Worm (Caenorhabditis elegans) whole organism, L3 larva: ENCODE data around the gene F55C12.4.
A peak's percentile ranks its signal among the peaks of the same experiment; 100 is the strongest.

Experiments
- R02D3.7 ChIP-seq: fragments of 150-350 bp; optimal IDR thresholded peaks from 2 replicates; lab custom pipeline; 2014; ENCODE audit warnings: missing biosample characterization, missing genetic modification characterization
- aly-2 ChIP-seq: fragments of 150-350 bp; optimal IDR thresholded peaks from 2 replicates; lab custom pipeline; 2014; ENCODE audit warnings: missing biosample characterization, missing genetic modification characterization
- ama-1 ChIP-seq: fragments of 150-350 bp; optimal IDR thresholded peaks from 2 replicates; lab custom pipeline; 2018
- ceh-28 ChIP-seq: fragments of 150-350 bp; optimal IDR thresholded peaks from 2 replicates; lab custom pipeline; 2014; ENCODE audit warnings: missing biosample characterization, missing genetic modification reagents, missing genetic modification characterization
- ceh-82 ChIP-seq: fragments of 150-350 bp; optimal IDR thresholded peaks from 2 replicates; lab custom pipeline; 2014; ENCODE audit warnings: missing biosample characterization, missing genetic modification characterization
- ceh-9 ChIP-seq: sonication (generic microtip); optimal IDR thresholded peaks from 2 replicates; lab custom pipeline; 2018; ENCODE audit warnings: missing biosample characterization, missing genetic modification characterization
- daf-12 ChIP-seq: fragments of 150-350 bp; optimal IDR thresholded peaks from 2 replicates; lab custom pipeline; 2014; ENCODE audit warnings: missing biosample characterization, missing genetic modification reagents, missing genetic modification characterization
- egl-27 ChIP-seq: sonication (generic microtip); optimal IDR thresholded peaks from 4 replicates; lab custom pipeline; 2017; ENCODE audit warnings: missing biosample characterization, missing genetic modification reagents, missing genetic modification characterization
- egl-5 ChIP-seq: fragments of 150-350 bp; optimal IDR thresholded peaks from 2 replicates; lab custom pipeline; 2017; ENCODE audit warnings: missing biosample characterization, missing genetic modification reagents, missing genetic modification characterization, inconsistent platforms
- elt-1 ChIP-seq: fragments of 150-350 bp; optimal IDR thresholded peaks from 2 replicates; lab custom pipeline; 2014; ENCODE audit warnings: missing biosample characterization, missing genetic modification characterization
- elt-2 ChIP-seq: sonication (generic microtip); optimal IDR thresholded peaks from 2 replicates; lab custom pipeline; 2016; ENCODE audit warnings: missing genetic modification reagents, mild to moderate bottlenecking, missing genetic modification characterization, missing compliant biosample characterization
- elt-3 ChIP-seq, 3 experiments: fragments of 150-350 bp in 1 of 3; sonication (generic microtip) in 2 of 3; optimal IDR thresholded peaks; 2 replicates in 2 of 3; 4 replicates in 1 of 3; lab custom pipeline; 2014 to 2017; ENCODE audit warnings: missing biosample characterization in 3 of 3, missing genetic modification characterization in 3 of 3
- eor-1 ChIP-seq, 2 experiments: fragments of 150-350 bp; optimal IDR thresholded peaks; 2 replicates each; lab custom pipeline; 2014 to 2018; ENCODE audit warnings: missing biosample characterization in 2 of 2, missing genetic modification characterization in 2 of 2
- fkh-10 ChIP-seq: sonication (generic microtip); optimal IDR thresholded peaks from 2 replicates; lab custom pipeline; 2017; ENCODE audit warnings: missing biosample characterization, missing genetic modification reagents, missing genetic modification characterization
- fkh-2 ChIP-seq: fragments of 150-350 bp; optimal IDR thresholded peaks from 2 replicates; lab custom pipeline; 2014; ENCODE audit warnings: missing biosample characterization, missing genetic modification reagents, missing genetic modification characterization
- fos-1 ChIP-seq: fragments of 150-350 bp; optimal IDR thresholded peaks from 2 replicates; lab custom pipeline; 2014; ENCODE audit warnings: missing biosample characterization, missing genetic modification characterization
- hmg-11 ChIP-seq: sonication (generic microtip); optimal IDR thresholded peaks from 2 replicates; lab custom pipeline; 2016; ENCODE audit warnings: missing genetic modification characterization, missing compliant biosample characterization
- jun-1 ChIP-seq: fragments of 150-350 bp; optimal IDR thresholded peaks from 2 replicates; lab custom pipeline; 2014; ENCODE audit warnings: missing biosample characterization, missing genetic modification reagents, missing genetic modification characterization
- lin-39 ChIP-seq: fragments of 150-350 bp; optimal IDR thresholded peaks from 2 replicates; lab custom pipeline; 2018; ENCODE audit warnings: missing biosample characterization, missing genetic modification reagents, missing genetic modification characterization
- lsy-12 ChIP-seq: sonication (generic microtip); optimal IDR thresholded peaks from 2 replicates; lab custom pipeline; 2016; ENCODE audit warnings: mild to moderate bottlenecking, missing genetic modification characterization, missing compliant biosample characterization
- mdl-1 ChIP-seq: fragments of 150-350 bp; optimal IDR thresholded peaks from 2 replicates; lab custom pipeline; 2014; ENCODE audit warnings: missing biosample characterization, missing genetic modification characterization
- mml-1 ChIP-seq: fragments of 150-350 bp; sonication (generic microtip); optimal IDR thresholded peaks from 3 replicates; lab custom pipeline; 2014; ENCODE audit warnings: missing biosample characterization, missing genetic modification characterization
- nfya-1 ChIP-seq: sonication (generic microtip); optimal IDR thresholded peaks from 2 replicates; lab custom pipeline; 2017; ENCODE audit warnings: missing genetic modification characterization, mild to moderate bottlenecking, missing compliant biosample characterization, antibody characterized with exemption, moderate library complexity; ENCODE audit not compliant: insufficient read depth
- nhr-12 ChIP-seq: fragments of 150-350 bp; optimal IDR thresholded peaks from 2 replicates; lab custom pipeline; 2014; ENCODE audit warnings: missing biosample characterization, missing genetic modification characterization
- nhr-23 ChIP-seq: fragments of 150-350 bp; optimal IDR thresholded peaks from 2 replicates; lab custom pipeline; 2014; ENCODE audit warnings: missing biosample characterization, missing genetic modification reagents, missing genetic modification characterization
- nhr-28 ChIP-seq: fragments of 150-350 bp; optimal IDR thresholded peaks from 2 replicates; lab custom pipeline; 2014; ENCODE audit warnings: missing biosample characterization, missing genetic modification characterization
- nhr-43 ChIP-seq: sonication (generic microtip); optimal IDR thresholded peaks from 2 replicates; lab custom pipeline; 2016; ENCODE audit warnings: mild to moderate bottlenecking, missing genetic modification characterization, missing compliant biosample characterization; ENCODE audit not compliant: poor library complexity, severe bottlenecking
- nhr-76 ChIP-seq: fragments of 150-350 bp; sonication (generic microtip); optimal IDR thresholded peaks from 5 replicates; lab custom pipeline; 2014; ENCODE audit warnings: missing biosample characterization, missing genetic modification characterization
- nhr-77 ChIP-seq: fragments of 150-350 bp; optimal IDR thresholded peaks from 2 replicates; lab custom pipeline; 2014; ENCODE audit warnings: missing biosample characterization, missing genetic modification characterization
- pha-4 ChIP-seq: fragments of 150-350 bp; optimal IDR thresholded peaks from 2 replicates; lab custom pipeline; 2014; ENCODE audit warnings: missing biosample characterization, missing genetic modification reagents, missing genetic modification characterization
- pqm-1 ChIP-seq: fragments of 150-350 bp; optimal IDR thresholded peaks from 2 replicates; lab custom pipeline; 2017; ENCODE audit warnings: missing biosample characterization, missing genetic modification characterization, inconsistent platforms
- sea-2 ChIP-seq: fragments of 150-350 bp; sonication (generic microtip); optimal IDR thresholded peaks from 4 replicates; lab custom pipeline; 2014; ENCODE audit warnings: missing biosample characterization, missing genetic modification reagents, missing genetic modification characterization
- skn-1 ChIP-seq: fragments of 150-350 bp; optimal IDR thresholded peaks from 2 replicates; lab custom pipeline; 2014; ENCODE audit warnings: missing biosample characterization, missing genetic modification characterization
- snpc-4 ChIP-seq: fragments of 150-350 bp; optimal IDR thresholded peaks from 2 replicates; lab custom pipeline; 2014; ENCODE audit warnings: missing biosample characterization, missing genetic modification characterization
- tbx-2 ChIP-seq: sonication (generic microtip); optimal IDR thresholded peaks from 2 replicates; lab custom pipeline; 2016; ENCODE audit warnings: mild to moderate bottlenecking, missing genetic modification characterization, missing compliant biosample characterization
- unc-62 ChIP-seq: fragments of 150-350 bp; sonication (generic microtip); optimal IDR thresholded peaks from 4 replicates; lab custom pipeline; 2014; ENCODE audit warnings: missing biosample characterization, missing genetic modification reagents, missing genetic modification characterization
- ztf-11 ChIP-seq: fragments of 150-350 bp; optimal IDR thresholded peaks from 2 replicates; lab custom pipeline; 2014; ENCODE audit warnings: missing biosample characterization, missing genetic modification characterization
- ztf-4 ChIP-seq: fragments of 150-350 bp; optimal IDR thresholded peaks from 2 replicates; lab custom pipeline; 2014; ENCODE audit warnings: missing biosample characterization, missing genetic modification characterization

F55C12.4 gene

ce11 chrII:5902139-5902538, 43.9 kb upstream of the F55C12.4 start:
- TF ChIP-seq pha-4 (tag; lab: Kevin White, UChicago) (no peak), pqm-1 (tag; lab: Kevin White, UChicago) (no peak), ceh-9 (tag; lab: Kevin White, UChicago) (no peak), nhr-23 (no peak), R02D3.7 (tag; lab: Kevin White, UChicago) (no peak), nhr-76 (tag; lab: Kevin White, UChicago) (no peak), daf-12 (tag; lab: Kevin White, UChicago) (no peak), ceh-82 (tag; lab: Kevin White, UChicago) (no peak), aly-2 (tag; lab: Kevin White, UChicago) (no peak), jun-1 (tag; lab: Kevin White, UChicago) (no peak), lsy-12 (tag; lab: Kevin White, UChicago) (no peak), snpc-4 (tag; lab: Kevin White, UChicago) (no peak), ztf-4 (tag; lab: Kevin White, UChicago) (no peak), fkh-10 (GFP tag; lab: Kevin White, UChicago) (no peak), ceh-28 (tag; lab: Kevin White, UChicago) (no peak), elt-3 (tag; optimal IDR thresholded peaks at IDR 0.05; lab: Kevin White, UChicago) (no peak)

ce11 chrII:5901407-5902026, 43.3 kb upstream of the F55C12.4 start:
- TF ChIP-seq nhr-43 (tag; lab: Kevin White, UChicago): peak; percentile 35
- TF ChIP-seq daf-12 (tag; lab: Kevin White, UChicago): no peak
- TF ChIP-seq ceh-9 (tag; lab: Kevin White, UChicago): no peak
- no peak for TF ChIP-seq elt-1
- TF ChIP-seq unc-62 (GFP tag; lab: Kevin White, UChicago): peak; percentile 21
- peak; percentile 72 for TF ChIP-seq hmg-11
- peak; percentile 62 for TF ChIP-seq tbx-2
- no peak for TF ChIP-seq ceh-28 (tag; lab: Kevin White, UChicago)
- TF ChIP-seq mml-1: no peak
- TF ChIP-seq fos-1 (tag; lab: Kevin White, UChicago): no peak
- no peak for TF ChIP-seq fkh-2 (tag; lab: Kevin White, UChicago)
- peak; percentile 23 for TF ChIP-seq ceh-82 (tag; lab: Kevin White, UChicago)
- TF ChIP-seq eor-1 (tag; optimal IDR thresholded peaks at IDR 0.05; lab: Kevin White, UChicago): no peak
- no peak for TF ChIP-seq sea-2 (GFP tag; lab: Kevin White, UChicago)
- peak; percentile 38 for TF ChIP-seq lsy-12 (tag; lab: Kevin White, UChicago)
- peak; percentile 72 for TF ChIP-seq nhr-23
- no peak for TF ChIP-seq jun-1 (tag; lab: Kevin White, UChicago)
- TF ChIP-seq nfya-1 (tag; lab: Kevin White, UChicago): peak; percentile 75
- peak; percentile 68 for TF ChIP-seq ama-1 (lab: Kevin White, UChicago)
- no peak for TF ChIP-seq nhr-77 (tag; lab: Kevin White, UChicago)
- no peak for TF ChIP-seq egl-27 (tag; lab: Kevin White, UChicago)
- peak; percentile 6 for TF ChIP-seq pqm-1 (tag; lab: Kevin White, UChicago)
- TF ChIP-seq ztf-4 (tag; lab: Kevin White, UChicago): no peak
- no peak for TF ChIP-seq ztf-11 (tag; lab: Kevin White, UChicago)
- TF ChIP-seq nhr-28 (tag; lab: Kevin White, UChicago): no peak
- no peak for TF ChIP-seq R02D3.7 (tag; lab: Kevin White, UChicago)
- no peak for TF ChIP-seq elt-3 (tag; optimal IDR thresholded peaks at IDR 0.05; lab: Kevin White, UChicago)
- no peak for TF ChIP-seq nhr-12
- peak; percentile 28 for TF ChIP-seq elt-2
- no peak for TF ChIP-seq nhr-76 (tag; lab: Kevin White, UChicago)
- TF ChIP-seq lin-39 (tag; lab: Kevin White, UChicago): peak; percentile 5
- TF ChIP-seq skn-1 (tag; lab: Kevin White, UChicago): no peak
- TF ChIP-seq snpc-4 (tag; lab: Kevin White, UChicago): peak; percentile 52
- no peak for TF ChIP-seq aly-2 (tag; lab: Kevin White, UChicago)
- TF ChIP-seq fkh-10 (GFP tag; lab: Kevin White, UChicago): no peak
- peak; percentile 5 for TF ChIP-seq pha-4 (tag; lab: Kevin White, UChicago)
- peak; percentile 76 for TF ChIP-seq egl-5 (tag; lab: Kevin White, UChicago)
- no peak for TF ChIP-seq mdl-1 (tag; lab: Kevin White, UChicago)
